Worm (Caenorhabditis elegans): ENCODE results near the gene C34B4.2.

DNA sequence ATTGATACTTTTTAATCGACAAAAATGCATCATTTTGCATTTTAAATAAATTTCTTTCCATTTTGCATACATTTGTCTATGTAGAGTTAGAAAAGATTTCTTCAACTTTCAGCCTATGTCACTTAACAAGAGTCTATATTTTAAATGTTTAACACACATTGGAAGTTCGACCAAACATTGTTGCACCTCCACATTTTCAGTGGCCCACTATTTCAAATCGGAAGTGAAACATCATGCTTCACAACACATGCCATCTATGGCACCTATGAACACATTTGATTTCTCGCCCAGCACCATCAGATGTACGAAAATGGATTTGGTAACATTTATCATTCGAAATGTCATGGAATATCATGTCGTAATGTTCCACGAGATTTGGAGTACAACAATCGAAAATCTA is 55.8 kb downstream of the C34B4.2 start, which contains the start of gene dhc-3:
- TF ChIP-seq him-1 (tag; optimal IDR thresholded peaks at IDR 0.05) (no peak), dao-5 (tag; optimal IDR thresholded peaks at IDR 0.05) (no peak), W03F9.2 (tag; optimal IDR thresholded peaks at IDR 0.05) (no peak)

All from whole organism, L4/young adult.